Worm (Caenorhabditis elegans): ENCODE results near the gene lin-39.

DNA sequence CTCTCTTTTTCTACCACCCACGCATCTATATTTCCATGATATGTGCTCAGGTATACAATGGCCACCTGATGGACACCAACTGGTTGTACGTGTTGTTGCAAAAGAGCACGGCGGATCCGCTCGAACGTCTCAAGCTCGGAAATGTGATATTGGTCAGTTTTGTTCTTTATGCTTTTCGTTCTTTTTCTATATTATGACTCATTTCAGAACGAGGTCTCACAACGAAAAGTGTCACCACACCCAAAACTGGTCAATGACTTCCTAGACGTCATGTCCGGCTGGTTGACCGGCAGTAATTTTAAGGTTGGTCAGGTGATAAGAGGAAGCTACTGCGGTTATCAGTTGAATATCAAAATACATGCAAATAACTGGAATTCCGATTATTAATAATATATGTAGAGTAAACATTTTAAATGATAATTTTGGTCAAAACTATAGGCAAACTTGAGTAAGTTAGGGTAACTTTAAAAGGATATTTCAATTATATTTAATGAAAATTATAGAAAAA is 28.2 kb downstream of the lin-39 start, which contains the start of gene cls-1:
- TF ChIP-seq mdl-1 (tag; optimal IDR thresholded peaks at IDR 0.05) (no peak), zag-1 (tag; optimal IDR thresholded peaks at IDR 0.05) (no peak)
